Worm (Caenorhabditis elegans): ENCODE measurements around the gene pgp-7.
A peak's percentile ranks its signal among the peaks of the same experiment; 100 is the strongest.

Gene pgp-7

ce11 chrX:10821160-10821559 is 48.9 kb downstream of the pgp-7 start (continued):
- TF ChIP-seq nhr-10 (tag; optimal IDR thresholded peaks at IDR 0.05): no peak
- TF ChIP-seq ceh-82 (tag; optimal IDR thresholded peaks at IDR 0.05): no peak
- peak in 1 of 2 experiments; percentile 54 for TF ChIP-seq mdl-1 (tag; optimal IDR thresholded peaks at IDR 0.05)
- TF ChIP-seq unc-130 (GFP tag; optimal IDR thresholded peaks at IDR 0.05): peak; percentile 35
- TF ChIP-seq F44E2.7 (GFP tag; IDR thresholded peaks at IDR 0.05): peak; percentile 80; the same call in 1 of the 2 replicates
- TF ChIP-seq nhr-76 (tag; optimal IDR thresholded peaks at IDR 0.05): no peak
- TF ChIP-seq tra-1 (GFP tag; IDR thresholded peaks at IDR 0.05): no peak; the same call in 1 of the 2 replicates
- TF ChIP-seq zip-11 (GFP tag; IDR thresholded peaks at IDR 0.05): 0 out of 2 replicates have a peak, but pooled peaks have one; percentile 55
- no peak for TF ChIP-seq set-16 (GFP tag; IDR thresholded peaks at IDR 0.05)
- no peak for TF ChIP-seq lin-39 (tag; optimal IDR thresholded peaks at IDR 0.05)
- peak; percentile 47 for TF ChIP-seq F37D6.2 (tag; optimal IDR thresholded peaks at IDR 0.05)
- TF ChIP-seq php-3 (GFP tag; IDR thresholded peaks at IDR 0.05): peak; percentile 58; the same call in 1 of the 2 replicates
- peak; percentile 89 for TF ChIP-seq snpc-1.2 (GFP tag; IDR thresholded peaks at IDR 0.05)
- TF ChIP-seq rbr-2 (tag; optimal IDR thresholded peaks at IDR 0.05): peak; percentile 63
- no peak for TF ChIP-seq daf-12 (tag; optimal IDR thresholded peaks at IDR 0.05)
- TF ChIP-seq ama-1 (optimal IDR thresholded peaks at IDR 0.05): no peak
- TF ChIP-seq aha-1 (tag): peak; percentile 97
- no peak for TF ChIP-seq zip-2 (tag; optimal IDR thresholded peaks at IDR 0.05)
- peak; percentile 32 for TF ChIP-seq lir-3 (tag; optimal IDR thresholded peaks at IDR 0.05)
- no peak; the same call in 1 of the 2 replicates for TF ChIP-seq egl-43 (GFP tag; IDR thresholded peaks at IDR 0.05)
- no peak for TF ChIP-seq F49E8.2 (tag; optimal IDR thresholded peaks at IDR 0.05; ENCODE audit: borderline replicate concordance)
- TF ChIP-seq F10B5.3 (tag; optimal IDR thresholded peaks at IDR 0.05): no peak
- no peak for TF ChIP-seq ZK546.5 (tag; optimal IDR thresholded peaks at IDR 0.05)
- TF ChIP-seq daf-16 (GFP tag; optimal IDR thresholded peaks at IDR 0.05): no peak
- TF ChIP-seq daf-16 (tag; optimal IDR thresholded peaks at IDR 0.05): no peak
- no peak; the same call in 1 of the 2 replicates for TF ChIP-seq T26A8.4 (GFP tag; IDR thresholded peaks at IDR 0.05)
- TF ChIP-seq zag-1 (tag; optimal IDR thresholded peaks at IDR 0.05): no peak
- no peak for TF ChIP-seq lin-13 (GFP tag; optimal IDR thresholded peaks at IDR 0.05)
- no peak for TF ChIP-seq nhr-6 (tag; optimal IDR thresholded peaks at IDR 0.05)
- TF ChIP-seq zfp-3 (GFP tag; conservative IDR thresholded peaks at IDR 0.05): peak; percentile 72
- TF ChIP-seq spr-3 (GFP tag; optimal IDR thresholded peaks at IDR 0.05): peak; percentile 37
- no peak for TF ChIP-seq jun-1 (tag; optimal IDR thresholded peaks at IDR 0.05)
- no peak for TF ChIP-seq nhr-28 (tag; optimal IDR thresholded peaks at IDR 0.05)
- TF ChIP-seq ceh-62 (tag; optimal IDR thresholded peaks at IDR 0.05): no peak
- TF ChIP-seq ceh-28 (tag; optimal IDR thresholded peaks at IDR 0.05): no peak
- no peak for TF ChIP-seq mep-1 (tag; optimal IDR thresholded peaks at IDR 0.05)
- TF ChIP-seq arid-1 (GFP tag; conservative IDR thresholded peaks at IDR 0.05): peak; percentile 83
- TF ChIP-seq dmd-8 (GFP tag; IDR thresholded peaks at IDR 0.05): peak; percentile 92
- TF ChIP-seq hif-1 (tag; optimal IDR thresholded peaks at IDR 0.05): no peak
- peak; percentile 49 for TF ChIP-seq spr-1 (tag; optimal IDR thresholded peaks at IDR 0.05)
- TF ChIP-seq vab-7 (GFP tag; IDR thresholded peaks at IDR 0.05): peak; percentile 86
- peak; percentile 6 for TF ChIP-seq nhr-111 (GFP tag; optimal IDR thresholded peaks at IDR 0.05)
- TF ChIP-seq mxl-2 (GFP tag; conservative IDR thresholded peaks at IDR 0.05): peak; percentile 52; the same call in 1 of the 2 replicates
- TF ChIP-seq egl-27 (tag; optimal IDR thresholded peaks at IDR 0.05): no peak
- no peak for TF ChIP-seq dpl-1 (GFP tag; optimal IDR thresholded peaks at IDR 0.05)
- TF ChIP-seq fos-1 (tag; optimal IDR thresholded peaks at IDR 0.05): no peak
- 0 out of 2 replicates have a peak, but pooled peaks have one; percentile 72 for TF ChIP-seq D1046.2 (GFP tag; IDR thresholded peaks at IDR 0.05)
- TF ChIP-seq dmd-9 (GFP tag; IDR thresholded peaks at IDR 0.05): no peak
- no peak for TF ChIP-seq ces-1 (GFP tag; optimal IDR thresholded peaks at IDR 0.05)
- no peak for TF ChIP-seq attf-4 (tag; optimal IDR thresholded peaks at IDR 0.05)
- TF ChIP-seq daf-8 (GFP tag; IDR thresholded peaks at IDR 0.05): no peak
- TF ChIP-seq tag-97 (GFP tag; IDR thresholded peaks at IDR 0.05): 0 out of 2 replicates have a peak, but pooled peaks have one; percentile 40
- no peak for TF ChIP-seq snpc-4 (tag; optimal IDR thresholded peaks at IDR 0.05)
- TF ChIP-seq lsy-2 (tag; optimal IDR thresholded peaks at IDR 0.05): no peak

Data from whole organism, L4 larva.